Worm (Caenorhabditis elegans) whole organism, L1 larva: ENCODE data around the gene F15G9.1.

Experiments used
- elt-3 ChIP-seq, 6 experiments: fragments of 150-350 bp in 1 of 6; sonication (generic microtip); optimal IDR thresholded peaks; 2 replicates each; lab custom pipeline; 2017 to 2018; ENCODE audit warnings: missing biosample characterization in 6 of 6, missing genetic modification characterization in 6 of 6, inconsistent platforms in 1 of 6
- fos-1 ChIP-seq: fragments of 150-350 bp; optimal IDR thresholded peaks from 2 replicates; lab custom pipeline; 2014; ENCODE audit warnings: missing biosample characterization, missing genetic modification characterization
- nhr-12 ChIP-seq: sonication (generic microtip); optimal IDR thresholded peaks from 2 replicates; lab custom pipeline; 2017; ENCODE audit warnings: missing biosample characterization, missing genetic modification characterization
- nhr-20 ChIP-seq: sonication (generic microtip); optimal IDR thresholded peaks from 2 replicates; lab custom pipeline; 2016; ENCODE audit warnings: mild to moderate bottlenecking, missing genetic modification characterization, missing compliant biosample characterization
- nhr-90 ChIP-seq: sonication (generic microtip); optimal IDR thresholded peaks from 2 replicates; lab custom pipeline; 2016; ENCODE audit warnings: mild to moderate bottlenecking, missing genetic modification characterization, missing compliant biosample characterization; ENCODE audit not compliant: poor library complexity
- pqm-1 ChIP-seq: sonication (generic microtip); optimal IDR thresholded peaks from 3 replicates; lab custom pipeline; 2017; ENCODE audit warnings: missing biosample characterization, missing genetic modification characterization
- tbx-2 ChIP-seq: sonication (generic microtip); optimal IDR thresholded peaks from 2 replicates; lab custom pipeline; 2016; ENCODE audit warnings: missing genetic modification characterization, missing compliant biosample characterization
- unc-30 ChIP-seq: sonication (generic microtip); optimal IDR thresholded peaks from 2 replicates; lab custom pipeline; 2017; ENCODE audit warnings: missing biosample characterization, missing genetic modification characterization

DNA sequence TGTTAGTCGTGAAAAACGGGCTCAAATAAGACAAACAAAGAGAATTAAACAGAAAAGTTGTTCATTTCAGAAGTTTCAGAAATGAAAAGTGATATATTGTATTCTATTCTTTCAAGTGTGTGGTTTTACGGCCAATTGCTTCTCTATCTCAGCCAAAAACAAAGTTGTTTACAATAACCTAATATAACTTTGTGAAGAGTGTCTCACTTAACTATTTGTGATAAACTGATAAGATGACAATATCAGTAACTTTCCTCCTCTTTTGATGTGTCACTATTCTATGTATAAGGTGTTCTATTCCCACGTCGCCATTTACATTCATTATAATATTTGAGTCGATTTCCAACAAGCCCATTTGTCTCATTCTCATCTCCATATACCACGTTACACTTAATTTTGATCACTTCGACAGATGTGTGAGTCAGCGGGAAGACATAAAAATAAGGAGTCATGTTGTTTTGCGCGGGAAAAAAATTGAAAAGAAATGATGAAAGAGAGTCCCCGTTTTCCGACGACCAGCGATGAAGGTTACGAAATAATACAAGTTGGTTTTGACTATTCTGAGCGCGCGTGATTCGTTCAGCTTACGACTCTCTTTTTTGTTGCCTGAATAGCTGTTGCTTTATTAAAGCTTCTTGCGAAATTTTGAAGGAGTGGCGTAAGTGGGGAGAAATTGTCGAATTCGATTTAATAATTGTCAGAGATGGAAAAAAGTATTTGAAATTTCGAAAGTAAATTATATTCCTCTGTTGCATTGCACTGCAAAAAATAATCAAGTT lies 738 bp upstream of the F15G9.1 start:
- TF ChIP-seq fos-1 (tag; lab: Kevin White, UChicago) (no peak), pqm-1 (tag; lab: Kevin White, UChicago) (no peak), nhr-12 (tag; lab: Kevin White, UChicago) (no peak), elt-3 (tag; optimal IDR thresholded peaks at IDR 0.05; lab: Kevin White, UChicago) (no peak), nhr-20 (tag; lab: Kevin White, UChicago) (peak; percentile 9), tbx-2 (tag; lab: Kevin White, UChicago) (no peak), unc-30 (tag; lab: Kevin White, UChicago) (no peak), nhr-90 (tag; lab: Kevin White, UChicago) (no peak)
